Worm (Caenorhabditis elegans) whole organism, L1 larva: ENCODE measurements around the gene T25D1.2.
A peak's percentile ranks its signal among the peaks of the same experiment; 100 is the strongest.

Experiments used
- C34B4.2 ChIP-seq: sonication (generic microtip); optimal IDR thresholded peaks from 2 replicates; lab custom pipeline; 2017; ENCODE audit warnings: mild to moderate bottlenecking, missing genetic modification characterization, missing compliant biosample characterization
- aha-1 ChIP-seq: fragments of 150-350 bp; optimal IDR thresholded peaks from 2 replicates; lab custom pipeline; 2014; ENCODE audit warnings: missing biosample characterization, missing genetic modification characterization
- blmp-1 ChIP-seq: fragments of 150-350 bp; optimal IDR thresholded peaks from 2 replicates; lab custom pipeline; 2014; ENCODE audit warnings: missing biosample characterization, missing genetic modification characterization
- ces-1 ChIP-seq: fragments of 150-350 bp; optimal IDR thresholded peaks from 2 replicates; lab custom pipeline; 2014; ENCODE audit warnings: missing biosample characterization, missing genetic modification reagents, missing genetic modification characterization
- efl-3 ChIP-seq: fragments of 200-800 bp; sonication (Bioruptor generic); optimal IDR thresholded peaks from 2 replicates; lab custom pipeline; 2018; ENCODE audit warnings: mild to moderate bottlenecking, missing genetic modification characterization, missing compliant biosample characterization
- egl-27 ChIP-seq, 2 experiments: fragments of 150-350 bp in 1 of 2; sonication (generic microtip); optimal IDR thresholded peaks; 3 replicates each; lab custom pipeline; 2017 to 2018; ENCODE audit warnings: missing biosample characterization in 2 of 2, missing genetic modification characterization in 2 of 2, missing genetic modification reagents in 2 of 2
- elt-2 ChIP-seq: sonication (generic microtip); optimal IDR thresholded peaks from 2 replicates; lab custom pipeline; 2016; ENCODE audit warnings: missing genetic modification characterization, mild to moderate bottlenecking, inconsistent platforms, missing compliant biosample characterization, missing genetic modification reagents
- fkh-10 ChIP-seq: sonication (generic microtip); optimal IDR thresholded peaks from 2 replicates; lab custom pipeline; 2017; ENCODE audit warnings: missing biosample characterization, missing genetic modification reagents, missing genetic modification characterization
- lin-13 ChIP-seq: fragments of 150-350 bp; optimal IDR thresholded peaks from 2 replicates; lab custom pipeline; 2014; ENCODE audit warnings: missing biosample characterization, missing genetic modification reagents, missing genetic modification characterization
- lsy-2 ChIP-seq, 2 experiments: fragments of 150-350 bp; optimal IDR thresholded peaks; 2 replicates each; lab custom pipeline; 2014; ENCODE audit warnings: missing biosample characterization in 2 of 2, missing genetic modification characterization in 2 of 2
- mep-1 ChIP-seq: fragments of 150-350 bp; optimal IDR thresholded peaks from 2 replicates; lab custom pipeline; 2014; ENCODE audit warnings: missing biosample characterization, missing genetic modification characterization
- nhr-12 ChIP-seq: sonication (generic microtip); optimal IDR thresholded peaks from 2 replicates; lab custom pipeline; 2017; ENCODE audit warnings: missing biosample characterization, missing genetic modification characterization
- nhr-19 ChIP-seq: fragments of 200-800 bp; sonication (Bioruptor generic); conservative IDR thresholded peaks from 2 replicates; pipeline ENCODE4 v1.3.6; 2022; ENCODE audit warnings: missing genetic modification characterization, missing compliant biosample characterization
- pqm-1 ChIP-seq: sonication (generic microtip); optimal IDR thresholded peaks from 3 replicates; lab custom pipeline; 2017; ENCODE audit warnings: missing biosample characterization, missing genetic modification characterization
- rnt-1 ChIP-seq: sonication (generic microtip); optimal IDR thresholded peaks from 2 replicates; lab custom pipeline; 2016; ENCODE audit warnings: mild to moderate bottlenecking, missing genetic modification characterization, moderate library complexity, missing compliant biosample characterization
- skn-1 ChIP-seq: fragments of 150-350 bp; optimal IDR thresholded peaks from 2 replicates; lab custom pipeline; 2014; ENCODE audit warnings: missing biosample characterization, missing genetic modification characterization
- snpc-4 ChIP-seq: fragments of 150-350 bp; optimal IDR thresholded peaks from 2 replicates; lab custom pipeline; 2014; ENCODE audit warnings: missing biosample characterization, missing genetic modification characterization
- sox-4 ChIP-seq: sonication (generic microtip); optimal IDR thresholded peaks from 2 replicates; lab custom pipeline; 2016; ENCODE audit warnings: missing genetic modification characterization, missing compliant biosample characterization
- zag-1 ChIP-seq: fragments of 150-350 bp; optimal IDR thresholded peaks from 2 replicates; lab custom pipeline; 2014; ENCODE audit warnings: missing biosample characterization, missing genetic modification characterization
- ztf-11 ChIP-seq, 2 experiments: sonication (generic microtip); optimal IDR thresholded peaks; 2 replicates each; lab custom pipeline; 2016 to 2017; ENCODE audit warnings: missing genetic modification characterization in 2 of 2, missing biosample characterization in 1 of 2, missing compliant biosample characterization in 1 of 2

The T25D1.2 gene

DNA sequence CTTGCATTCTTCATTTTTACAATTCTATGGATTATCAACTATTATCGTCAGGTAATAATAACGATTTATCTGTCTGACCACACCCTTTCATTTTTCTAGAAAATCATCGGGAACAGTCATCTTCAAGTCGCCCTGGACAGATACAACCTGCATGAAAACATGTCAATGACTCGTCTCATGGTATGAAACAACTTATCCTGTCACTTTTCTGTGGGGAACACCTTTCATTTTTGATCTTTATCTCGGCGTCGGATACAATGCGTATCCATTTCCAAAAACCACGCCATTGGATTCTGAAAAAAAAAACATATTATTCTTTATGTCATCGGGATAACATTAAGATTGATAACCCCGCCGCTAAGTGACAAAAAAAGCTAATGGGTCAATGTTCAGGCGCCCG, 45.5 kb downstream of the T25D1.2 start:
- no peak for TF ChIP-seq lsy-2 (tag; optimal IDR thresholded peaks at IDR 0.05; lab: Kevin White, UChicago)
- TF ChIP-seq pqm-1 (tag; lab: Kevin White, UChicago): no peak
- TF ChIP-seq blmp-1 (tag; lab: Kevin White, UChicago): peak; percentile 56

DNA sequence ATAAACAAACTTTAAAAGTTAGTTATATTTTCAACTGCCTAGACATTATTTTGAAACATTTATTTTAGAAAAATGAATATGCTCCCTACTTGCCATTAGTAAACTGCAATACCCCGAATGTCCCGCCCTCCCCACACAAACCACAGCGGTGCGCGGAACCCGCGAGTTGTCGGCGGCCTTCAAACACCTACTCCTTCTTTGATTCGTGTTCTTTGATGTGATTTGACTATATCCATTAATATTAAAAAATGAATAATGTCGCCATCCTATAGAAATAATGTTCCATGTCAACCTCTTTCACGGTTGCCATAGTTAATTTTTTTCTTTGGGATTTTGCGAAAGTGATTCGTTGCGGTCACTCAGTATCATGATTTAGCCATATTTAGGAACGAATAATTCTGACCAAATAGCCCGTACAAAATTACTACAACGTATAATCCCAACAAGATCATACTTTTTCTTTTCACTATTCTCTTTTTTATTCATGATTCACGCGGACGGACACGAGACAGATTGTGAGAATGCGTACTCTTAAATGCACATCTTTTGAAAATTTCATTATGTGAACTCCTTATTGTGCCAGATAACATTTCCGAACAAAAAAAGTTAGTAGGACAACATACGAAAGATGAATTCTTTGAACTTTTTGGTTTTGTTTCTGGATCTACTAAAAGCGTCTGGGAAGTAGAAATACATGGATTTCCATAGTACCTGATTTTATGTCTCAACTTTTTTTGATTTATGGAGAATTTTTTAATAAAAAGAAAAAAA, 49.3 kb downstream of the T25D1.2 start:
- TF ChIP-seq lin-13 (GFP tag; lab: Kevin White, UChicago): no peak
- no peak for TF ChIP-seq mep-1
- no peak for TF ChIP-seq aha-1 (tag; lab: Kevin White, UChicago)
- TF ChIP-seq rnt-1 (tag; lab: Kevin White, UChicago): no peak
- TF ChIP-seq zag-1: no peak
- TF ChIP-seq nhr-19 (GFP tag; lab: Robert Waterston, UW): 0 out of 2 replicates have a peak, but pooled peaks have one; percentile 5
- no peak for TF ChIP-seq C34B4.2 (tag; lab: Kevin White, UChicago)
- no peak for TF ChIP-seq nhr-12 (tag; lab: Kevin White, UChicago)
- no peak for TF ChIP-seq egl-27 (tag; optimal IDR thresholded peaks at IDR 0.05; lab: Kevin White, UChicago)
- TF ChIP-seq sox-4 (tag; lab: Kevin White, UChicago): no peak
- peak; percentile 75 for TF ChIP-seq fkh-10 (GFP tag; lab: Kevin White, UChicago)
- peak; percentile 93 for TF ChIP-seq snpc-4 (tag; lab: Kevin White, UChicago)
- no peak for TF ChIP-seq ces-1 (GFP tag; lab: Kevin White, UChicago)
- TF ChIP-seq blmp-1 (tag; lab: Kevin White, UChicago): no peak

DNA sequence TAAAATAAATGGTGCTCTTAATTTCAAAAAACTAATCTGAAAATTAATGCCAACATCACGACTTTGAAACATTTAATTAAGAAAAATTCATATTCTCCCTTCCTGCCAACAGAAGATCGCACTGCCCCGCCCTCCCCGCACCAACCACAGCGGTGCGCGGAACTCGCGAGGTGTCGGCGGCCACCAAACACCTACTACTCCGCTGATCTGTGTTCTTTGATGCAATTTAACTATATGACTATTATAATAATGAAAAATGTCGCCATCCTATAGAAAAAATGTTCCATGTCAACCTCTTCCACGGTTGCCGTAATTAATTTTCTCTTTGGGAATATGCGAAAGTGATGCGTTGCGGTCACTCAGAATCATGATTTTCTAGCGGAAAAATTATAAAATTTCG, 50.4 kb downstream of the T25D1.2 start:
- TF ChIP-seq skn-1 (tag; lab: Kevin White, UChicago) (no peak), snpc-4 (tag; lab: Kevin White, UChicago) (peak; percentile 75)

DNA sequence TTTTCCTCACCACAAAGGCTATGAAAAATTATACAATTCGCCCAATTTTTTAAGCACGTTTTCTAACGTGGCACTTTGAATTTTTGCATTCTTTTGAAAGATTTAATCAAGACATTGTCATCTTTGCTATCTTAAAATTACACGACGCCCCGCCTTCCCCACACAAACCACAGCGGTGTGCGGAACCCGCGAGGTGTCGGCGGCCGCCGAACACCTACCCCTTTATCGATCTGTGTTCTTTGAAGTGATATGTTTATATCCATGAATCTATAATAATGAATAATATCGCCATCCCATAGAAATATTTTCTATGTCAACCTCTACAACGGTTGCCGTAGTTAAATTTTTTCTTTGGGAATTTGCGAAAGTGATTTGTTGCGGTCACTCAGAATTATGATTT, 51.0 kb downstream of the T25D1.2 start:
- no peak for TF ChIP-seq elt-2 (tag; lab: Kevin White, UChicago)
- TF ChIP-seq efl-3 (GFP tag; lab: Kevin White, UChicago): no peak
- TF ChIP-seq nhr-12 (tag; lab: Kevin White, UChicago): no peak
- TF ChIP-seq ztf-11 (tag; optimal IDR thresholded peaks at IDR 0.05; lab: Kevin White, UChicago): no peak
- peak; percentile 87 for TF ChIP-seq snpc-4 (tag; lab: Kevin White, UChicago)
